Fruit fly (Drosophila melanogaster): ENCODE data around the gene hzg.

DNA sequence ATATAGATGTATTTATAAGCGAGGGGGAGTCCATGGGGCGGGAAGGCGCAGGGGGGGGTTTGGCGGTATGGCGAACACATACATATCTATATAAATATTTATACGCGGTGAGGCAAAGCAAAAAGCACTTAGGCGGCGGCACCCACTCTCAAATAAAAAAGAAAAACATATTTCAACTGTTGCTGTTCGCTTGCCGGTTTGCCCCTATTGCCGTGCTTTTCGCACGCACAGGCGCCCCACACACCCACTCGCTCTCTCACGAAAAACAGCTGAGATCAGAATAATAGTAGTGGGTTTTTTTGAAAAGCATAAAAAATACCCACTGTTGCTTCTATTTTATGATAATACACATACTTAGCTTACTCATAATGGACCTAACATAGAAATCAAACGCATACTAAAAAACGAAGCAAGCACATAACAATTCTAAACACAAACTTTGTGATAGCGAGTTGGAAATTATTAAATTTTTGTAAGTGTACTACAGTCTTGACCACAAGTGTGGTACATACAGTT lies 3.3 kb downstream of the hzg start:
- TF ChIP-seq CG8478 (optimal IDR thresholded peaks at IDR 0.05) = no peak
- TF ChIP-seq CTCF (optimal IDR thresholded peaks at IDR 0.05) = no peak
